Worm (Caenorhabditis elegans): ENCODE results near the gene his-59.

The his-59 gene

DNA sequence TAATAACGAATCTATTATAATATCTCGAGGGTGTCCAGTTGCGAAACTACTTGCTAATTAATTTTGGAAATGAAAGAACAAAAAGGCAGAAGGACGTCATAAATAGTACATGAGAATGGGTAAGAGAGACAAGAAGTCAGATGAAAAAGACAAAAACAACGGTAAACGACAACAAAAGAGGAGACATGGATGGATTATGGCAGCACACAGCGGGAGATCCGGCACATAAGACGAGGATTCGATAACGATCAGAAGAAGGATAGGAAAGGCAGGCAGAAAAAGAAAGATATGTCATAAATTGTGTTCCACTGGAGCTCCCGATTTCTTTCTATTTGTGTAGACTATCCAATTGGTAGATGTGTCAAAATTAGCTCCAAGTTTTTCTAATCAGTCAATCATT, 33.5 kb downstream of the his-59 start:
- TF ChIP-seq mls-2 (tag; optimal IDR thresholded peaks at IDR 0.05) (peak; percentile 43), elt-1 (tag; optimal IDR thresholded peaks at IDR 0.05; ENCODE audit: borderline replicate concordance, insufficient read depth) (peak; percentile 50), unc-62 (GFP tag; optimal IDR thresholded peaks at IDR 0.05) (no peak), M03D4.4 (tag; optimal IDR thresholded peaks at IDR 0.05) (no peak)

DNA sequence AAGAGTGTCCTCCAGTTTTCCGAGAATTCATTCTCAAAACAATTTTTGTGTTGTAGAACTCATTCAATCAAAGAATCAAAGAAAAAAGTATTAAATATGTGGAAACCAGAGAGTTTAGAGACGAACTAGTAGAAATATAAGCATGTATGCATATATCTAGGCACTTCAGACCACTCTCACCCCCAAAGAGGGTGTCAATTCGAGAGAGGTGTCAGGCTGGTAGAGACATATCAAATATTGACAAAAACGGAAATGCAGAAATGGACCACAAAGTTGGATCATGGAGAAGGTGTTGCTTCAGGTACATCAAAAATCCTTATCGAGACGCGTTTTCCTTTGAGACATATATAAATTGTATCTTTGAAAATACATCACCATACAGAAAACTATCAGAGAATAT, 35.7 kb downstream of the his-59 start:
- TF ChIP-seq lin-13 (tag; optimal IDR thresholded peaks at IDR 0.05) (no peak), pha-4 (tag; optimal IDR thresholded peaks at IDR 0.05) (peak; percentile 51), elt-1 (tag; optimal IDR thresholded peaks at IDR 0.05; ENCODE audit: borderline replicate concordance, insufficient read depth) (no peak)

DNA sequence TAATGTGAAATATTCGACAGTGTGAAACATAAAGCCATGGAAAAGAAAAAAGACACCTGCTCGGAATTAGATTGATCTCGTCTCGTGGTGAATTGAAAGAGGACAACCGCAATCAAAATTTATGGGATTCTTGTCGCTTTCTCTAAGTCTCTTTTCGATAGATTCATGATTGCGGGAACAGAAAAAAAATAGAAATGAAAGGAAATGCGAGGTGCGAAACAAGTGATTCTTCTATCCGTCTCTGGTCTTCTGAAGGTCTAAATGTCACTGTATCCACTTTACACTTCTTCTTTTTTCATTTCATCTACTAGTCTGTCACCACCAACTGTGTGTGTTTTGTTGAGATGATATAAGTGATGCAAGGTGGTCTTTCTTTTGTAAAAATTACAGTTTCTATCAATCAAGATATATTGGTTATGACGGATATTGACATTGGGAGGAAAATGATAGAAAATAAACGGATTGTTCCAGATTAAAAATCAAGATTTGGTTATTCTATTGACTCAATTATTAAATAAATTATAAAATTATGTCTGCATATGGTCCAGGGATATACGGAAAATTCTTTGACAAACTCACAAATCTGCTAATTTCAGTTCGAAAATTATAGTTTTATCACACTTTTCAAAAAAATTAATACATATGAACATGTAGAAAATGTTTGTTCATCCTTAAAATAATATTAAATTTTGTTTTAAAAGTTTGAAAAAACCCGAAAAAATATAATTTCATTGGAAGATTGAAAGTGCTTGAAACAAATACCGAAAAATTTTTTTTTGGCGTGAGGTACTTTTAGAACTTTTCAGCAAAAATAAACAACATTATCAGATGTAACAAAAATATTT, 42.4 kb downstream of the his-59 start:
- TF ChIP-seq ceh-83 (GFP tag; optimal IDR thresholded peaks at IDR 0.05) (no peak), nhr-2 (tag; optimal IDR thresholded peaks at IDR 0.05) (no peak), pha-4 (tag; optimal IDR thresholded peaks at IDR 0.05) (no peak), ces-1 (GFP tag; optimal IDR thresholded peaks at IDR 0.05) (no peak), M03D4.4 (tag; optimal IDR thresholded peaks at IDR 0.05) (no peak), unc-120 (tag; optimal IDR thresholded peaks at IDR 0.05; ENCODE audit: poor library complexity, severe bottlenecking) (no peak), nhr-12 (tag; optimal IDR thresholded peaks at IDR 0.05) (no peak)

DNA sequence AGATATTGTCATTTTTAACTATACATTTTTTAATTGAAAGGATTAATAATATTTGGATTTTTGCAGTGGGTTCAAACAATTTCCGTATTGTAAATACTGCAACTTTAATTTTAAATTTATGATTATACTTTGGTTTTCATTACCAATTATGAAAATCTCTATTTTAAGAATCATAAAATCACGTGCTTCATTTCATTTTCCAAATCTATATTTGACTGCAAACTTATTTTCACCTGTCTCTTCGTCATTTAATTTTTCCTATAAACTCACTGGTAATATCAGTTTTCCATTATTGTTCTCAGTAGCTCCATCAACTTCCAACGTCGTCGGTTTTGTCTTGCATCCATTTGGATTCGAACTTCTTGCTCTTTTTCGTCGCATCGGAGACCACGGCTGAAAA, 44.3 kb downstream of the his-59 start, which contains the start of gene R05G6.1:
R05G6.1 (plus strand) TSS at position 301 of the 400 bp plus-strand sequence.
- no peak for TF ChIP-seq sem-2 (GFP tag; optimal IDR thresholded peaks at IDR 0.05)
- no peak for TF ChIP-seq flh-1 (GFP tag; optimal IDR thresholded peaks at IDR 0.05)
- no peak for TF ChIP-seq nhr-2 (tag; optimal IDR thresholded peaks at IDR 0.05)
- TF ChIP-seq tbx-8 (GFP tag; optimal IDR thresholded peaks at IDR 0.05) = no peak
- TF ChIP-seq drap-1 (GFP tag; optimal IDR thresholded peaks at IDR 0.05) = no peak
- no peak for TF ChIP-seq ztf-11 (tag; optimal IDR thresholded peaks at IDR 0.05)
- no peak for TF ChIP-seq hlh-1 (tag; optimal IDR thresholded peaks at IDR 0.05)
- no peak for TF ChIP-seq unc-62 (GFP tag; optimal IDR thresholded peaks at IDR 0.05)
- TF ChIP-seq unc-120 (tag; optimal IDR thresholded peaks at IDR 0.05; ENCODE audit: poor library complexity, severe bottlenecking) = no peak
- no peak for TF ChIP-seq elt-3 (tag; optimal IDR thresholded peaks at IDR 0.05)
- TF ChIP-seq nhr-237 (tag; optimal IDR thresholded peaks at IDR 0.05) = no peak
- no peak for TF ChIP-seq M03D4.4 (tag; optimal IDR thresholded peaks at IDR 0.05)
- TF ChIP-seq ceh-43 (GFP tag; optimal IDR thresholded peaks at IDR 0.05) = no peak
- TF ChIP-seq nhr-12 (tag; optimal IDR thresholded peaks at IDR 0.05) = no peak
- no peak for TF ChIP-seq mep-1 (tag; optimal IDR thresholded peaks at IDR 0.05)

All from whole organism, mixed stage, embryonic.